Worm (Caenorhabditis elegans) whole organism, L1 larva: ENCODE results near the gene srh-55.

Experiments
- C04F5.9 ChIP-seq: sonication (generic microtip); optimal IDR thresholded peaks from 2 replicates; lab custom pipeline; 2016; ENCODE audit warnings: missing genetic modification characterization, missing compliant biosample characterization
- C34B4.2 ChIP-seq: sonication (generic microtip); optimal IDR thresholded peaks from 2 replicates; lab custom pipeline; 2017; ENCODE audit warnings: mild to moderate bottlenecking, missing genetic modification characterization, missing compliant biosample characterization
- Y116A8C.19 ChIP-seq: sonication (generic microtip); optimal IDR thresholded peaks from 2 replicates; lab custom pipeline; 2016; ENCODE audit warnings: missing compliant biosample characterization, missing genetic modification characterization, borderline replicate concordance
- alr-1 ChIP-seq: fragments of 200-800 bp; sonication (Bioruptor generic); optimal IDR thresholded peaks from 2 replicates; lab custom pipeline; 2018; ENCODE audit warnings: borderline replicate concordance, mild to moderate bottlenecking, missing genetic modification characterization, missing compliant biosample characterization
- aly-2 ChIP-seq: fragments of 150-350 bp; optimal IDR thresholded peaks from 2 replicates; lab custom pipeline; 2014; ENCODE audit warnings: missing biosample characterization, missing genetic modification characterization
- ama-1 ChIP-seq: fragments of 150-350 bp; optimal IDR thresholded peaks from 2 replicates; lab custom pipeline; 2014
- ceh-63 ChIP-seq: fragments of 200-800 bp; sonication (Bioruptor generic); optimal IDR thresholded peaks from 2 replicates; lab custom pipeline; 2018; ENCODE audit warnings: mild to moderate bottlenecking, missing genetic modification characterization, missing compliant biosample characterization
- ceh-82 ChIP-seq, 3 experiments: fragments of 150-350 bp in 1 of 3; sonication (generic microtip) in 2 of 3; optimal IDR thresholded peaks; 2 replicates each; lab custom pipeline; 2014 to 2017; ENCODE audit warnings: missing biosample characterization in 3 of 3, missing genetic modification characterization in 3 of 3
- ceh-88 ChIP-seq: fragments of 200-800 bp; sonication (Bioruptor generic); IDR thresholded peaks from 2 replicates; pipeline ENCODE4 v1.3.6; 2022; ENCODE audit warnings: missing genetic modification characterization, missing compliant biosample characterization
- ces-1 ChIP-seq: fragments of 150-350 bp; optimal IDR thresholded peaks from 2 replicates; lab custom pipeline; 2014; ENCODE audit warnings: missing biosample characterization, missing genetic modification reagents, missing genetic modification characterization
- dpl-1 ChIP-seq, 3 experiments: fragments of 150-350 bp in 2 of 3; sonication (generic microtip) in 1 of 3; optimal IDR thresholded peaks; 2 replicates each; lab custom pipeline; 2014 to 2017; ENCODE audit warnings: missing biosample characterization in 3 of 3, missing genetic modification characterization in 3 of 3, missing genetic modification reagents in 3 of 3
- dsc-1 ChIP-seq: sonication (generic microtip); optimal IDR thresholded peaks from 2 replicates; lab custom pipeline; 2016; ENCODE audit warnings: mild to moderate bottlenecking, missing genetic modification characterization, missing compliant biosample characterization
- efl-3 ChIP-seq: fragments of 200-800 bp; sonication (Bioruptor generic); optimal IDR thresholded peaks from 2 replicates; lab custom pipeline; 2018; ENCODE audit warnings: mild to moderate bottlenecking, missing genetic modification characterization, missing compliant biosample characterization
- egl-27 ChIP-seq, 2 experiments: fragments of 150-350 bp in 1 of 2; sonication (generic microtip); optimal IDR thresholded peaks; 3 replicates each; lab custom pipeline; 2017 to 2018; ENCODE audit warnings: missing biosample characterization in 2 of 2, missing genetic modification characterization in 2 of 2, missing genetic modification reagents in 2 of 2
- fkh-10 ChIP-seq: sonication (generic microtip); optimal IDR thresholded peaks from 2 replicates; lab custom pipeline; 2017; ENCODE audit warnings: missing biosample characterization, missing genetic modification reagents, missing genetic modification characterization
- hlh-4 ChIP-seq: sonication (generic microtip); optimal IDR thresholded peaks from 2 replicates; lab custom pipeline; 2016; ENCODE audit warnings: mild to moderate bottlenecking, missing genetic modification characterization, missing compliant biosample characterization
- irx-1 ChIP-seq: sonication (generic microtip); optimal IDR thresholded peaks from 2 replicates; lab custom pipeline; 2016; ENCODE audit warnings: missing genetic modification characterization, missing compliant biosample characterization
- lin-13 ChIP-seq: fragments of 150-350 bp; optimal IDR thresholded peaks from 2 replicates; lab custom pipeline; 2014; ENCODE audit warnings: missing biosample characterization, missing genetic modification reagents, missing genetic modification characterization
- lin-14 ChIP-seq: fragments of 200-800 bp; sonication (Bioruptor generic); optimal IDR thresholded peaks from 2 replicates; lab custom pipeline; 2018; ENCODE audit warnings: mild to moderate bottlenecking, missing genetic modification characterization, moderate library complexity, missing compliant biosample characterization
- lin-15B ChIP-seq: fragments of 150-350 bp; sonication (generic microtip); optimal IDR thresholded peaks from 3 replicates; lab custom pipeline; 2014; ENCODE audit warnings: missing biosample characterization, missing genetic modification characterization
- lin-35 ChIP-seq, 2 experiments: fragments of 150-350 bp; optimal IDR thresholded peaks; 2 replicates each; lab custom pipeline; 2014; ENCODE audit warnings: missing biosample characterization in 2 of 2, missing genetic modification characterization in 2 of 2, missing genetic modification reagents in 2 of 2
- lin-39 ChIP-seq: fragments of 150-350 bp; optimal IDR thresholded peaks from 2 replicates; lab custom pipeline; 2014; ENCODE audit warnings: missing biosample characterization, missing genetic modification reagents, missing genetic modification characterization
- lir-3 ChIP-seq: sonication (generic microtip); optimal IDR thresholded peaks from 2 replicates; lab custom pipeline; 2016; ENCODE audit warnings: mild to moderate bottlenecking, missing genetic modification characterization, moderate library complexity, missing compliant biosample characterization; ENCODE audit not compliant: poor library complexity
- lsy-2 ChIP-seq, 2 experiments: fragments of 150-350 bp; optimal IDR thresholded peaks; 2 replicates each; lab custom pipeline; 2014; ENCODE audit warnings: missing biosample characterization in 2 of 2, missing genetic modification characterization in 2 of 2
- mab-9 ChIP-seq: fragments of 200-800 bp; sonication (Bioruptor generic); IDR thresholded peaks from 2 replicates; pipeline ENCODE4 v1.3.6; 2022; ENCODE audit warnings: missing genetic modification reagents, missing genetic modification characterization, missing compliant biosample characterization
- mef-2 ChIP-seq: fragments of 150-350 bp; optimal IDR thresholded peaks from 2 replicates; lab custom pipeline; 2014; ENCODE audit warnings: missing biosample characterization, missing genetic modification characterization
- nhr-11 ChIP-seq: fragments of 150-350 bp; optimal IDR thresholded peaks from 2 replicates; lab custom pipeline; 2014; ENCODE audit warnings: missing biosample characterization, missing genetic modification characterization
- nhr-12 ChIP-seq: sonication (generic microtip); optimal IDR thresholded peaks from 2 replicates; lab custom pipeline; 2017; ENCODE audit warnings: missing biosample characterization, missing genetic modification characterization
- nhr-19 ChIP-seq: fragments of 200-800 bp; sonication (Bioruptor generic); conservative IDR thresholded peaks from 2 replicates; pipeline ENCODE4 v1.3.6; 2022; ENCODE audit warnings: missing genetic modification characterization, missing compliant biosample characterization
- nhr-20 ChIP-seq: sonication (generic microtip); optimal IDR thresholded peaks from 2 replicates; lab custom pipeline; 2016; ENCODE audit warnings: mild to moderate bottlenecking, missing genetic modification characterization, missing compliant biosample characterization
- nhr-237 ChIP-seq: fragments of 150-350 bp; optimal IDR thresholded peaks from 2 replicates; lab custom pipeline; 2014; ENCODE audit warnings: missing biosample characterization, missing genetic modification characterization
- nhr-28 ChIP-seq: fragments of 150-350 bp; optimal IDR thresholded peaks from 2 replicates; lab custom pipeline; 2014; ENCODE audit warnings: missing biosample characterization, missing genetic modification characterization
- nhr-47 ChIP-seq: sonication (generic microtip); optimal IDR thresholded peaks from 2 replicates; lab custom pipeline; 2016; ENCODE audit warnings: mild to moderate bottlenecking, missing genetic modification characterization, moderate library complexity, missing compliant biosample characterization
- nhr-71 ChIP-seq: sonication (generic microtip); optimal IDR thresholded peaks from 2 replicates; lab custom pipeline; 2016; ENCODE audit warnings: mild to moderate bottlenecking, missing genetic modification characterization, moderate library complexity, missing compliant biosample characterization
- nhr-76 ChIP-seq: sonication (generic microtip); optimal IDR thresholded peaks from 2 replicates; lab custom pipeline; 2017; ENCODE audit warnings: missing biosample characterization, missing genetic modification characterization
- nhr-77 ChIP-seq: fragments of 150-350 bp; optimal IDR thresholded peaks from 2 replicates; lab custom pipeline; 2014; ENCODE audit warnings: missing biosample characterization, missing genetic modification characterization
- nhr-84 ChIP-seq: sonication (generic microtip); optimal IDR thresholded peaks from 2 replicates; lab custom pipeline; 2017; ENCODE audit warnings: missing biosample characterization, missing genetic modification characterization
- nhr-85 ChIP-seq: sonication (generic microtip); peaks from one replicate; lab custom pipeline; 2016; ENCODE audit warnings: missing genetic modification characterization, inconsistent platforms, missing compliant biosample characterization
- pag-3 ChIP-seq: sonication (generic microtip); optimal IDR thresholded peaks from 2 replicates; lab custom pipeline; 2017; ENCODE audit warnings: missing genetic modification characterization, mild to moderate bottlenecking, missing compliant biosample characterization, antibody characterized with exemption, borderline replicate concordance; ENCODE audit not compliant: insufficient read depth
- pax-3 ChIP-seq: fragments of 200-800 bp; sonication (Bioruptor generic); optimal IDR thresholded peaks from 2 replicates; lab custom pipeline; 2018; ENCODE audit warnings: mild to moderate bottlenecking, missing genetic modification characterization, moderate library complexity, missing compliant biosample characterization
- pqm-1 ChIP-seq: sonication (generic microtip); optimal IDR thresholded peaks from 3 replicates; lab custom pipeline; 2017; ENCODE audit warnings: missing biosample characterization, missing genetic modification characterization
- rnt-1 ChIP-seq: sonication (generic microtip); optimal IDR thresholded peaks from 2 replicates; lab custom pipeline; 2016; ENCODE audit warnings: mild to moderate bottlenecking, missing genetic modification characterization, moderate library complexity, missing compliant biosample characterization
- snpc-4 ChIP-seq: fragments of 150-350 bp; optimal IDR thresholded peaks from 2 replicates; lab custom pipeline; 2014; ENCODE audit warnings: missing biosample characterization, missing genetic modification characterization
- snu-23 ChIP-seq: sonication (generic microtip); optimal IDR thresholded peaks from 2 replicates; lab custom pipeline; 2016; ENCODE audit warnings: missing genetic modification characterization, missing compliant biosample characterization
- sptf-1 ChIP-seq: fragments of 150-350 bp; optimal IDR thresholded peaks from 2 replicates; lab custom pipeline; 2014; ENCODE audit warnings: missing biosample characterization, missing genetic modification characterization
- sup-37 ChIP-seq: fragments of 200-800 bp; sonication (Bioruptor generic); optimal IDR thresholded peaks from 2 replicates; lab custom pipeline; 2018; ENCODE audit warnings: mild to moderate bottlenecking, missing genetic modification characterization, missing compliant biosample characterization
- swsn-7 ChIP-seq: sonication (generic microtip); optimal IDR thresholded peaks from 2 replicates; lab custom pipeline; 2016; ENCODE audit warnings: missing genetic modification characterization, missing compliant biosample characterization
- tlp-1 ChIP-seq: fragments of 150-350 bp; optimal IDR thresholded peaks from 2 replicates; lab custom pipeline; 2014; ENCODE audit warnings: missing biosample characterization, missing genetic modification characterization
- unc-130 ChIP-seq: fragments of 150-350 bp; optimal IDR thresholded peaks from 2 replicates; lab custom pipeline; 2017; ENCODE audit warnings: missing biosample characterization, missing genetic modification characterization, inconsistent platforms
- unc-98 ChIP-seq: fragments of 200-800 bp; sonication (Bioruptor generic); IDR thresholded peaks from 2 replicates; pipeline ENCODE4 v1.3.6; 2022; ENCODE audit warnings: missing genetic modification characterization, missing compliant biosample characterization
- vab-15 ChIP-seq: sonication (generic microtip); optimal IDR thresholded peaks from 2 replicates; lab custom pipeline; 2017; ENCODE audit warnings: missing genotype, mild to moderate bottlenecking, missing genetic modification characterization, missing compliant biosample characterization
- zip-4 ChIP-seq: fragments of 200-800 bp; sonication (Bioruptor generic); optimal IDR thresholded peaks from 2 replicates; lab custom pipeline; 2018; ENCODE audit warnings: mild to moderate bottlenecking, missing genetic modification characterization, moderate library complexity, missing compliant biosample characterization
- ztf-11 ChIP-seq, 2 experiments: sonication (generic microtip); optimal IDR thresholded peaks; 2 replicates each; lab custom pipeline; 2016 to 2017; ENCODE audit warnings: missing genetic modification characterization in 2 of 2, missing biosample characterization in 1 of 2, missing compliant biosample characterization in 1 of 2

Gene srh-55

DNA sequence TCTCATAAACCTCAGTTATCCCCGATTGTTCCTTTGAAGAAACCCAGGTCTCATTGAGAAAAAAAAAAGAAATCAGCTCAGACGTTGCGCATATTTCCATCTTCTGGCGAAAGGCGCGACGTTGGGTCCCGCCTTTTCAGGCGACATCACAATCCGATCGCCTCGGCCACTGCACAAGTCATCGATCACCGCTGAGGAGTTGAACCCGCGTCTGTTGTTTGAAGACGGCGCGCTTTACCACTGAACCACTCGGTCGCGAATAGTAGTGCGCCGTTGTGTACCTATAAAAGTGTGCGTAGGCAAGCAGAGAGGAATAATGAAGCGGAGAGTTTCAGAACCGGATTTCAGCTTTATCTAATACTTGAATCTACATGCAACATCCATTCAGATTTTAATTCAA is 37.5 kb downstream of the srh-55 start, which contains the start of gene Y75B12B.11 (continued):
- no peak for TF ChIP-seq nhr-11 (tag; lab: Kevin White, UChicago)
- TF ChIP-seq nhr-85: peak; percentile 82
- no peak for TF ChIP-seq aly-2 (tag; lab: Kevin White, UChicago)
- peak; percentile 73 to 89 for TF ChIP-seq lin-35 (GFP tag; optimal IDR thresholded peaks at IDR 0.05; lab: Kevin White, UChicago)
- peak; percentile 24 for TF ChIP-seq C04F5.9 (tag; lab: Kevin White, UChicago)
- peak; percentile 28 for TF ChIP-seq irx-1 (tag; lab: Kevin White, UChicago)
- no peak for TF ChIP-seq pag-3 (tag; lab: Kevin White, UChicago)
- no peak for TF ChIP-seq ceh-88 (GFP tag; lab: Robert Waterston, UW)
- peak; percentile 29 for TF ChIP-seq C34B4.2 (tag; lab: Kevin White, UChicago)
- TF ChIP-seq lir-3: peak; percentile 51
- no peak for TF ChIP-seq Y116A8C.19 (tag; lab: Kevin White, UChicago)
- TF ChIP-seq nhr-237: no peak
- TF ChIP-seq nhr-77: peak; percentile 45
- peak; percentile 86 for TF ChIP-seq ama-1 (lab: Kevin White, UChicago)
- no peak for TF ChIP-seq efl-3 (GFP tag; lab: Kevin White, UChicago)
- TF ChIP-seq nhr-28: no peak
- TF ChIP-seq unc-130 (tag; lab: Kevin White, UChicago): no peak
- peak; percentile 66 for TF ChIP-seq dsc-1
- TF ChIP-seq ceh-63 (GFP tag; lab: Kevin White, UChicago): no peak
- TF ChIP-seq lsy-2 (tag; optimal IDR thresholded peaks at IDR 0.05; lab: Kevin White, UChicago): peak; percentile 57 to 67
- TF ChIP-seq ztf-11 (tag; optimal IDR thresholded peaks at IDR 0.05; lab: Kevin White, UChicago): peak in 1 of 2 experiments; percentile 33
- TF ChIP-seq ceh-82 (tag; optimal IDR thresholded peaks at IDR 0.05; lab: Kevin White, UChicago): peak; percentile 33 to 64 (median 37)
- TF ChIP-seq lin-13: peak; percentile 34
- no peak for TF ChIP-seq nhr-84 (tag; lab: Kevin White, UChicago)
- TF ChIP-seq snu-23 (GFP tag; lab: Kevin White, UChicago): peak; percentile 78
- peak; percentile 83 for TF ChIP-seq nhr-47 (tag; lab: Kevin White, UChicago)
- TF ChIP-seq nhr-19: peak; percentile 71
- TF ChIP-seq nhr-76: no peak
- TF ChIP-seq nhr-12: no peak
- TF ChIP-seq mab-9 (GFP tag; lab: Robert Waterston, UW): no peak
- no peak for TF ChIP-seq lin-39 (tag; lab: Kevin White, UChicago)
- no peak for TF ChIP-seq alr-1 (tag; lab: Kevin White, UChicago)
- peak; percentile 85 for TF ChIP-seq rnt-1 (tag; lab: Kevin White, UChicago)
- no peak for TF ChIP-seq ces-1 (GFP tag; lab: Kevin White, UChicago)
- TF ChIP-seq snpc-4 (tag; lab: Kevin White, UChicago): peak; percentile 56
- peak; percentile 60 to 72 (median 70) for TF ChIP-seq dpl-1 (GFP tag; optimal IDR thresholded peaks at IDR 0.05; lab: Kevin White, UChicago)
- peak; percentile 29 for TF ChIP-seq zip-4 (GFP tag; lab: Kevin White, UChicago)
- TF ChIP-seq fkh-10 (GFP tag; lab: Kevin White, UChicago): no peak
- peak; percentile 39 for TF ChIP-seq mef-2 (tag; lab: Kevin White, UChicago)
- TF ChIP-seq vab-15 (tag; lab: Kevin White, UChicago): peak; percentile 20
- TF ChIP-seq egl-27 (tag; optimal IDR thresholded peaks at IDR 0.05; lab: Kevin White, UChicago): no peak
- peak; percentile 86 for TF ChIP-seq pax-3 (tag; lab: Kevin White, UChicago)
- TF ChIP-seq swsn-7 (tag; lab: Kevin White, UChicago): peak; percentile 70
- peak; percentile 87 for TF ChIP-seq nhr-71 (tag; lab: Kevin White, UChicago)
- TF ChIP-seq nhr-20: peak; percentile 79
- no peak for TF ChIP-seq sptf-1 (tag; lab: Kevin White, UChicago)
- no peak for TF ChIP-seq pqm-1 (tag; lab: Kevin White, UChicago)
- TF ChIP-seq sup-37 (GFP tag; lab: Kevin White, UChicago): no peak
- no peak for TF ChIP-seq hlh-4 (tag; lab: Kevin White, UChicago)
- peak; percentile 63 for TF ChIP-seq lin-14 (GFP tag; lab: Kevin White, UChicago)
- TF ChIP-seq lin-15B (tag; lab: Kevin White, UChicago): peak; percentile 49
- TF ChIP-seq tlp-1 (tag; lab: Kevin White, UChicago): no peak
- TF ChIP-seq unc-98 (GFP tag; lab: Robert Waterston, UW): no peak
